Worm (Caenorhabditis elegans): Measurements from ENCODE around the gene F35D11.3.

- TF ChIP-seq klf-2 (GFP tag; conservative IDR thresholded peaks at IDR 0.05): no peak
- no peak for TF ChIP-seq med-1 (GFP tag; optimal IDR thresholded peaks at IDR 0.05; ENCODE audit: insufficient read depth)
- TF ChIP-seq ref-1 (GFP tag; conservative IDR thresholded peaks at IDR 0.05): no peak
- no peak for TF ChIP-seq T22C8.4 (GFP tag; IDR thresholded peaks at IDR 0.05)
- TF ChIP-seq ztf-29 (GFP tag; IDR thresholded peaks at IDR 0.05): no peak
Measured at ce11 chrII:4590660-4591059, 17.5 kb upstream of the F35D11.3 start.
